Worm (Caenorhabditis elegans): Measurements from ENCODE around the gene F59E12.1.

F59E12.1 gene

ce11 chrII:5665991-5666390 lies 11.7 kb downstream of the F59E12.1 start, which contains the start of gene C25H3.16:
C25H3.16 (plus strand) TSS chrII:5666291.
- TF ChIP-seq drap-1 (GFP tag; optimal IDR thresholded peaks at IDR 0.05) = no peak
- no peak for TF ChIP-seq lin-32 (GFP tag; optimal IDR thresholded peaks at IDR 0.05)
- no peak for TF ChIP-seq unc-39 (tag; optimal IDR thresholded peaks at IDR 0.05)
- TF ChIP-seq ceh-83 (GFP tag; optimal IDR thresholded peaks at IDR 0.05) = no peak
- TF ChIP-seq sptf-1 (tag; optimal IDR thresholded peaks at IDR 0.05) = no peak
- TF ChIP-seq nhr-237 (tag; optimal IDR thresholded peaks at IDR 0.05) = no peak
- TF ChIP-seq mls-2 (tag; optimal IDR thresholded peaks at IDR 0.05) = no peak
- TF ChIP-seq zip-8 (tag; optimal IDR thresholded peaks at IDR 0.05) = no peak
- TF ChIP-seq hlh-1 (tag; optimal IDR thresholded peaks at IDR 0.05) = no peak

- TF ChIP-seq tbx-8 (GFP tag; optimal IDR thresholded peaks at IDR 0.05) = no peak
- TF ChIP-seq mep-1 (tag; optimal IDR thresholded peaks at IDR 0.05) = no peak
- no peak for TF ChIP-seq sptf-1 (tag; optimal IDR thresholded peaks at IDR 0.05)
- no peak for TF ChIP-seq lin-32 (GFP tag; optimal IDR thresholded peaks at IDR 0.05)
- TF ChIP-seq snpc-4 (tag; optimal IDR thresholded peaks at IDR 0.05) = no peak
- peak; percentile 55 for TF ChIP-seq drap-1 (GFP tag; optimal IDR thresholded peaks at IDR 0.05)
- peak; percentile 70 for TF ChIP-seq ceh-39 (tag; optimal IDR thresholded peaks at IDR 0.05)
- peak; percentile 50 for TF ChIP-seq sem-2 (GFP tag; optimal IDR thresholded peaks at IDR 0.05)
- TF ChIP-seq bed-3 (GFP tag; optimal IDR thresholded peaks at IDR 0.05) = no peak
- TF ChIP-seq lsy-2 (tag; optimal IDR thresholded peaks at IDR 0.05) = no peak
- no peak for TF ChIP-seq unc-120 (tag; optimal IDR thresholded peaks at IDR 0.05; ENCODE audit: poor library complexity, severe bottlenecking)
- TF ChIP-seq elt-1 (tag; optimal IDR thresholded peaks at IDR 0.05; ENCODE audit: borderline replicate concordance, insufficient read depth) = peak; percentile 52
- TF ChIP-seq unc-62 (GFP tag; optimal IDR thresholded peaks at IDR 0.05) = no peak
- TF ChIP-seq ztf-11 (tag; optimal IDR thresholded peaks at IDR 0.05) = no peak
Measured at ce11 chrII:5667540-5667939, 13.2 kb downstream of the F59E12.1 start.

- TF ChIP-seq unc-62 (GFP tag; optimal IDR thresholded peaks at IDR 0.05) = no peak
Measured at ce11 chrII:5668830-5669229, 14.5 kb downstream of the F59E12.1 start, which contains the start of gene C25H3.7. C25H3.7 (minus strand) TSS chrII:5668930.

- TF ChIP-seq sem-2 (GFP tag; optimal IDR thresholded peaks at IDR 0.05) (no peak), ces-1 (GFP tag; optimal IDR thresholded peaks at IDR 0.05) (no peak), pha-4 (tag; optimal IDR thresholded peaks at IDR 0.05) (no peak), nhr-2 (tag; optimal IDR thresholded peaks at IDR 0.05) (no peak), lsy-2 (tag; optimal IDR thresholded peaks at IDR 0.05) (no peak), tbx-8 (GFP tag; optimal IDR thresholded peaks at IDR 0.05) (no peak), sptf-1 (tag; optimal IDR thresholded peaks at IDR 0.05) (no peak), ham-2 (GFP tag; optimal IDR thresholded peaks at IDR 0.05) (no peak), mab-5 (tag; optimal IDR thresholded peaks at IDR 0.05) (no peak), ceh-39 (tag; optimal IDR thresholded peaks at IDR 0.05) (no peak), nhr-76 (tag; optimal IDR thresholded peaks at IDR 0.05) (no peak), ceh-43 (GFP tag; optimal IDR thresholded peaks at IDR 0.05) (no peak), bed-3 (GFP tag; optimal IDR thresholded peaks at IDR 0.05) (no peak), snpc-4 (tag; optimal IDR thresholded peaks at IDR 0.05) (no peak), cnd-1 (tag; optimal IDR thresholded peaks at IDR 0.05) (no peak), blmp-1 (tag; optimal IDR thresholded peaks at IDR 0.05) (no peak)
Measured at ce11 chrII:5669580-5669979, 15.3 kb downstream of the F59E12.1 start, which contains the start of gene C25H3.17. C25H3.17 (minus strand) TSS chrII:5669680.

ce11 chrII:5680703-5681102 lies 26.4 kb downstream of the F59E12.1 start, which contains the start of gene flp-27:
flp-27 (plus strand) TSS chrII:5681003.
- TF ChIP-seq nhr-76 (tag; optimal IDR thresholded peaks at IDR 0.05) = no peak
- TF ChIP-seq ceh-39 (tag; optimal IDR thresholded peaks at IDR 0.05) = no peak
- no peak for TF ChIP-seq mab-5 (tag; optimal IDR thresholded peaks at IDR 0.05)
- TF ChIP-seq elt-1 (tag; optimal IDR thresholded peaks at IDR 0.05; ENCODE audit: borderline replicate concordance, insufficient read depth) = no peak
- TF ChIP-seq elt-3 (tag; optimal IDR thresholded peaks at IDR 0.05) = no peak
- no peak for TF ChIP-seq lin-13 (tag; optimal IDR thresholded peaks at IDR 0.05)
- TF ChIP-seq lsy-2 (tag; optimal IDR thresholded peaks at IDR 0.05) = no peak
- TF ChIP-seq ces-1 (GFP tag; optimal IDR thresholded peaks at IDR 0.05) = no peak
- TF ChIP-seq sem-2 (GFP tag; optimal IDR thresholded peaks at IDR 0.05) = no peak
- TF ChIP-seq lin-32 (GFP tag; optimal IDR thresholded peaks at IDR 0.05) = no peak
- TF ChIP-seq ham-2 (GFP tag; optimal IDR thresholded peaks at IDR 0.05) = no peak
- TF ChIP-seq ceh-83 (GFP tag; optimal IDR thresholded peaks at IDR 0.05) = no peak
